Worm (Caenorhabditis elegans): Measurements from ENCODE around the gene F46H5.7.

The F46H5.7 gene

DNA sequence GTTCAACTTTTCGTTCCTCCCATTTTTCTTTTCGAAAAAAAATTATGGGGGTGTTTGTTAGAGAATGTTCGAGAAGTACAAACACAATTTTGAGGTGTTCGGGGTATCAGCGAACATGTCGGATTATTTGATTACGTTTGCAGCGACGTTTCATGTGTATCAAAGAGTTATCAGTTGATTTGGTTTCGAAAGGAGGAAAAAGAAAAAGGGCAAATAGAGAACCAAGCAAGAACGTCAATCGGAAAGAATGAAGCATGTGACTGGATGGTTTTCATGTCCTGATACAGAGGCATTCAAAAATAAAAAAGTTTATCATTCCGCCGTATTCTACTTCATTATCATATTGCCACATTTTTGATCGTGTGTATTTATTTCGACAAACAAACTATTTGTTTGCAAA, 2.0 kb upstream of the F46H5.7 start (continued):
- peak; percentile 3 for TF ChIP-seq ztf-22 (GFP tag; optimal IDR thresholded peaks at IDR 0.05)
- TF ChIP-seq madf-10 (tag; optimal IDR thresholded peaks at IDR 0.05): peak; percentile 36

DNA sequence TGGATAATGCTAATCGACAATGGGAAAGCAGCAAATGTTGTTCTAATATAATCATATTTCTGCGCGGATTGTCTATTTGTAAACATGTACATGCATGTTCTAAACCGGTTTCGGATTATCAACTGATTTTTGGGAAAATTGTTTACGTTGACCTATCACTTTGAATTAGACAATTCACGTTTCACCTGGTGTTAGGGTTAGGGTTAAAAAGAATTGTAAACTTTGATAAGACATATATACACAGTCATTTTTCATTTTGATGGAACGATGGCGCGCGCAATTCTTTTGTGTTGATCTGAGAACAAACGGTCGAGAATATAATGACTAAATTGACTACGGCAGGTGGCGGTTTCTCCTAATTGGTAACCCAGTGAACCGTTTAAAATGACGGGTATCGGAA, 664 bp downstream of the F46H5.7 start:
- TF ChIP-seq lin-40 (tag; optimal IDR thresholded peaks at IDR 0.05) (peak; percentile 15), madf-8 (GFP tag; conservative IDR thresholded peaks at IDR 0.05) (no peak), ztf-26 (tag; optimal IDR thresholded peaks at IDR 0.05) (peak; percentile 52), mxl-1 (tag; optimal IDR thresholded peaks at IDR 0.05) (no peak), efl-1 (GFP tag; optimal IDR thresholded peaks at IDR 0.05) (no peak), lir-1 (GFP tag; conservative IDR thresholded peaks at IDR 0.05) (no peak), aptf-3 (GFP tag; IDR thresholded peaks at IDR 0.05) (no peak)

ce11 chrX:7238562-7238961, 4.2 kb downstream of the F46H5.7 start, which contains the start of gene F46H5.3:
Gene F46H5.3, minus strand, starts transcription at chrX:7238662.
- TF ChIP-seq attf-6 (GFP tag; IDR thresholded peaks at IDR 0.05) (no peak), lin-40 (tag; optimal IDR thresholded peaks at IDR 0.05) (no peak), lin-54 (GFP tag; optimal IDR thresholded peaks at IDR 0.05) (no peak), nfya-1 (tag; optimal IDR thresholded peaks at IDR 0.05; ENCODE audit: borderline replicate concordance, insufficient read depth) (no peak), K12H6.12 (tag; optimal IDR thresholded peaks at IDR 0.05) (no peak), tbx-9 (tag; optimal IDR thresholded peaks at IDR 0.05; ENCODE audit: borderline replicate concordance) (no peak), mcd-1 (GFP tag; IDR thresholded peaks at IDR 0.05) (no peak), hsf-1 (GFP tag; IDR thresholded peaks at IDR 0.05) (no peak), Y56A3A.18 (GFP tag; IDR thresholded peaks at IDR 0.05) (no peak), gei-17 (GFP tag; optimal IDR thresholded peaks at IDR 0.05) (no peak), nfyb-1 (GFP tag; IDR thresholded peaks at IDR 0.05) (no peak), mes-4 (tag; optimal IDR thresholded peaks at IDR 0.05) (no peak), ztf-3 (GFP tag; optimal IDR thresholded peaks at IDR 0.05) (no peak), sea-2 (GFP tag; IDR thresholded peaks at IDR 0.05) (no peak), dpff-1 (tag; optimal IDR thresholded peaks at IDR 0.05) (no peak)

DNA sequence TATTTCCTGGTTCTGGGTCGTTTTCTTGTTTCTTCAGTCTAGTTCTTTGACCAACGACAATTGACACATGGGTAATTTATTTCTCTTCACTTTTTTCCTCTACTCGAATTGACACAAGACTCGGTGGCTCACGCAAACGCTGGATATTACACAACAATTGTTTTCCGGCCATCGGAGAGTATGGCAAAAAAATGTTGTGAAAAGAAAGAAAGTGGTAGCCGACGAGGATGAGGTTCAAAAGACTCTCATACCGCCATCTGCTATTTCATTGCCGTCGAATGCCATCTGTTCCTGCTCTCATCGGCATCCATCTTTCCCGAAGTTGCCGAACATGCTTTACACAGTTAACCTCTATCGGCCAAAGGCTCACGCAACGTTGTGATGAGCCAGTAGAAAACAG, 6.1 kb downstream of the F46H5.7 start:
- TF ChIP-seq lin-35 (GFP tag; optimal IDR thresholded peaks at IDR 0.05): no peak
- no peak for TF ChIP-seq rcor-1 (GFP tag; IDR thresholded peaks at IDR 0.05)
- no peak for TF ChIP-seq ceh-91 (GFP tag; IDR thresholded peaks at IDR 0.05)
- no peak for TF ChIP-seq dpff-1 (tag; optimal IDR thresholded peaks at IDR 0.05)
- TF ChIP-seq ama-1 (optimal IDR thresholded peaks at IDR 0.05): no peak
- no peak for TF ChIP-seq ama-1 (GFP tag; optimal IDR thresholded peaks at IDR 0.05)
- TF ChIP-seq lsy-27 (tag; optimal IDR thresholded peaks at IDR 0.05; ENCODE audit: borderline replicate concordance, insufficient read depth): no peak
- TF ChIP-seq ztf-6 (GFP tag; IDR thresholded peaks at IDR 0.05): no peak
- no peak for TF ChIP-seq F55B11.4 (tag; optimal IDR thresholded peaks at IDR 0.05; ENCODE audit: borderline replicate concordance, insufficient read depth)
- TF ChIP-seq B0035.1 (tag; optimal IDR thresholded peaks at IDR 0.05): no peak
- no peak for TF ChIP-seq pbrm-1 (GFP tag; IDR thresholded peaks at IDR 0.05)
- TF ChIP-seq B0261.1 (tag; optimal IDR thresholded peaks at IDR 0.05): no peak
- TF ChIP-seq egl-18 (GFP tag; IDR thresholded peaks at IDR 0.05): no peak
- TF ChIP-seq pha-4 (tag; optimal IDR thresholded peaks at IDR 0.05): no peak
- TF ChIP-seq mes-4 (tag; optimal IDR thresholded peaks at IDR 0.05): no peak
- TF ChIP-seq chd-7 (tag; optimal IDR thresholded peaks at IDR 0.05): no peak
- no peak for TF ChIP-seq bed-1 (GFP tag; IDR thresholded peaks at IDR 0.05)
- TF ChIP-seq attf-3 (GFP tag; conservative IDR thresholded peaks at IDR 0.05): no peak
- no peak for TF ChIP-seq let-607 (tag; optimal IDR thresholded peaks at IDR 0.05)
- TF ChIP-seq madf-6 (GFP tag; IDR thresholded peaks at IDR 0.05): no peak
- no peak for TF ChIP-seq D2030.7 (GFP tag; IDR thresholded peaks at IDR 0.05)
